Worm (Caenorhabditis elegans) whole organism, late embryonic: Measurements from ENCODE around the gene Y66D12A.21.

Experiments used
- ama-1 ChIP-seq: fragments of 150-350 bp; optimal IDR thresholded peaks from 2 replicates; lab custom pipeline; 2014
- ceh-18 ChIP-seq: sonication (generic microtip); optimal IDR thresholded peaks from 2 replicates; lab custom pipeline; 2016; ENCODE audit warnings: missing genetic modification characterization, missing compliant biosample characterization
- elt-2 ChIP-seq: sonication (generic microtip); optimal IDR thresholded peaks from 2 replicates; lab custom pipeline; 2016; ENCODE audit warnings: missing genetic modification reagents, missing genetic modification characterization, missing compliant biosample characterization
- hlh-15 ChIP-seq: sonication (generic microtip); optimal IDR thresholded peaks from 2 replicates; lab custom pipeline; 2016; ENCODE audit warnings: missing genetic modification characterization, missing compliant biosample characterization
- mec-3 ChIP-seq: sonication (generic microtip); optimal IDR thresholded peaks from 2 replicates; lab custom pipeline; 2016; ENCODE audit warnings: borderline replicate concordance, missing genetic modification characterization, missing compliant biosample characterization
- nhr-11 ChIP-seq: fragments of 150-350 bp; optimal IDR thresholded peaks from 2 replicates; lab custom pipeline; 2014; ENCODE audit warnings: missing biosample characterization, missing genetic modification characterization
- syd-9 ChIP-seq: sonication (generic microtip); optimal IDR thresholded peaks from 2 replicates; lab custom pipeline; 2016; ENCODE audit warnings: mild to moderate bottlenecking, missing genetic modification characterization, moderate library complexity, missing compliant biosample characterization
- unc-42 ChIP-seq: sonication (generic microtip); optimal IDR thresholded peaks from 2 replicates; lab custom pipeline; 2016; ENCODE audit warnings: missing genotype, missing genetic modification characterization, missing compliant biosample characterization
- unc-55 ChIP-seq: sonication (generic microtip); optimal IDR thresholded peaks from 2 replicates; lab custom pipeline; 2017; ENCODE audit warnings: missing biosample characterization, missing genetic modification reagents, missing genetic modification characterization
- unc-86 ChIP-seq: sonication (generic microtip); optimal IDR thresholded peaks from 2 replicates; lab custom pipeline; 2016; ENCODE audit warnings: missing genetic modification characterization, missing compliant biosample characterization

- TF ChIP-seq ceh-18 (tag; lab: Kevin White, UChicago) (no peak), unc-55 (GFP tag; lab: Kevin White, UChicago) (no peak), nhr-11 (tag; lab: Kevin White, UChicago) (no peak), hlh-15 (tag; lab: Kevin White, UChicago) (no peak), unc-86 (tag; lab: Kevin White, UChicago) (no peak), syd-9 (no peak), elt-2 (tag; lab: Kevin White, UChicago) (no peak), unc-42 (tag; lab: Kevin White, UChicago) (no peak), mec-3 (no peak), ama-1 (lab: Kevin White, UChicago) (no peak)
These were observed 34.7 kb downstream of the Y66D12A.21 start, which contains the start of gene bed-2 for ce11 chrIII:11470311-11470858.
